Worm (Caenorhabditis elegans): ENCODE results near the gene ptr-6.

DNA sequence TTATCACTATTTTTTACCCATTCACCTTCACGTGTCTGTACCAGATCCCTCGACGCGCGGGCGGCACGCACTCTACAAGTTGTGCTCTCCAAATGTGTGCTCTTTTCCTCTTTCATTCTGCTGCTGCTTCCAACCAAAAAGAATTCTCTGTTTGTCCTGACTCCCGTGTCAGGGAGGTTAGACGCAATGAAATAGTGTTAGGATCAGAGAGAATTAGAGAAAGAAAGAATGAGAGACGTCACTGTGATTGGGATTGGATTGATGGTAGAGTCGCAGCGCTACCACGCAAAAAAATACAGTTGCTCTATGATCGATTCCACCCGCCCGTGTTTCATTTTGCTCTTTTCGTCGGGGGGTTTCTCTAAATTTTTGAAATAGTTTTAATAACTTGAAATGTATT is 44.4 kb upstream of the ptr-6 start:
- no peak for TF ChIP-seq nhr-12 (tag; optimal IDR thresholded peaks at IDR 0.05)
- no peak for TF ChIP-seq unc-62 (GFP tag; optimal IDR thresholded peaks at IDR 0.05)
- TF ChIP-seq zip-8 (tag; optimal IDR thresholded peaks at IDR 0.05), result no peak
- no peak for TF ChIP-seq lsy-2 (tag; optimal IDR thresholded peaks at IDR 0.05)
- TF ChIP-seq hlh-1 (tag; optimal IDR thresholded peaks at IDR 0.05), result no peak
- no peak for TF ChIP-seq snpc-4 (tag; optimal IDR thresholded peaks at IDR 0.05)
- TF ChIP-seq nhr-76 (tag; optimal IDR thresholded peaks at IDR 0.05), result no peak
- no peak for TF ChIP-seq unc-120 (tag; optimal IDR thresholded peaks at IDR 0.05; ENCODE audit: poor library complexity, severe bottlenecking)
- TF ChIP-seq ceh-43 (GFP tag; optimal IDR thresholded peaks at IDR 0.05), result no peak
- TF ChIP-seq nhr-237 (tag; optimal IDR thresholded peaks at IDR 0.05), result no peak
- no peak for TF ChIP-seq elt-3 (tag; optimal IDR thresholded peaks at IDR 0.05)
- TF ChIP-seq blmp-1 (tag; optimal IDR thresholded peaks at IDR 0.05), result no peak
